Worm (Caenorhabditis elegans) whole organism, L4 larva: ENCODE measurements around the gene vdac-1.

Experiments
- D1046.2 ChIP-seq: fragments of 200-800 bp; sonication (Bioruptor generic); IDR thresholded peaks from 2 replicates; pipeline ENCODE4 v1.3.6; 2022; ENCODE audit warnings: missing genetic modification characterization, missing compliant biosample characterization
- F10B5.3 ChIP-seq: sonication (generic microtip); optimal IDR thresholded peaks from 2 replicates; lab custom pipeline; 2016; ENCODE audit warnings: mild to moderate bottlenecking, missing genetic modification characterization, missing compliant biosample characterization
- F49E8.2 ChIP-seq: sonication (generic microtip); optimal IDR thresholded peaks from 2 replicates; lab custom pipeline; 2016; ENCODE audit warnings: missing compliant biosample characterization, mild to moderate bottlenecking, missing genetic modification characterization, borderline replicate concordance
- R02D3.7 ChIP-seq: fragments of 150-350 bp; sonication (generic microtip); optimal IDR thresholded peaks from 3 replicates; lab custom pipeline; 2014; ENCODE audit warnings: missing biosample characterization, missing genetic modification characterization
- T26A8.4 ChIP-seq: fragments of 200-800 bp; sonication (Bioruptor generic); IDR thresholded peaks from 2 replicates; pipeline ENCODE4 v1.3.6; 2022; ENCODE audit warnings: missing genetic modification characterization, missing compliant biosample characterization
- Y48G9A.11 ChIP-seq: fragments of 200-800 bp; sonication (Bioruptor generic); IDR thresholded peaks from 2 replicates; pipeline ENCODE4 v1.3.6; 2022; ENCODE audit warnings: missing genetic modification reagents, missing genetic modification characterization, missing compliant biosample characterization
- Y75B8A.6 ChIP-seq: fragments of 200-800 bp; sonication (Bioruptor generic); IDR thresholded peaks from 2 replicates; pipeline ENCODE4 v1.3.6; 2022; ENCODE audit warnings: missing genetic modification reagents, missing genetic modification characterization, missing compliant biosample characterization
- ZK337.2 ChIP-seq: fragments of 200-800 bp; sonication (Bioruptor generic); IDR thresholded peaks from 2 replicates; pipeline ENCODE4 v1.3.6; 2022; ENCODE audit warnings: missing genetic modification reagents, missing genetic modification characterization, missing compliant biosample characterization
- ama-1 ChIP-seq: fragments of 150-350 bp; optimal IDR thresholded peaks from 2 replicates; lab custom pipeline; 2014; ENCODE audit warnings: inconsistent platforms, mixed read lengths
- arid-1 ChIP-seq: fragments of 200-800 bp; sonication (Bioruptor generic); conservative IDR thresholded peaks from 2 replicates; pipeline ENCODE4 v1.3.6; 2022; ENCODE audit warnings: missing genetic modification reagents, missing genetic modification characterization, missing compliant biosample characterization
- attf-4 ChIP-seq: sonication (generic microtip); optimal IDR thresholded peaks from 3 replicates; lab custom pipeline; 2017; ENCODE audit warnings: missing biosample characterization, missing genetic modification characterization
- ceh-44 ChIP-seq: fragments of 200-800 bp; sonication (Bioruptor generic); IDR thresholded peaks from 2 replicates; pipeline ENCODE4 v1.3.6; 2022; ENCODE audit warnings: missing genetic modification reagents, missing genetic modification characterization, missing compliant biosample characterization
- daf-19 ChIP-seq: fragments of 200-800 bp; sonication (Bioruptor generic); conservative IDR thresholded peaks from 2 replicates; pipeline ENCODE4 v1.3.6; 2022; ENCODE audit warnings: missing genetic modification characterization, missing compliant biosample characterization
- daf-8 ChIP-seq: fragments of 200-800 bp; sonication (Bioruptor generic); IDR thresholded peaks from 2 replicates; pipeline ENCODE4 v1.3.6; 2022; ENCODE audit warnings: missing genetic modification characterization, missing compliant biosample characterization
- dmd-9 ChIP-seq: fragments of 200-800 bp; sonication (Bioruptor generic); IDR thresholded peaks from 2 replicates; pipeline ENCODE4 v1.3.6; 2022; ENCODE audit warnings: missing genetic modification reagents, missing genetic modification characterization, missing compliant biosample characterization
- dpl-1 ChIP-seq: fragments of 150-350 bp; optimal IDR thresholded peaks from 2 replicates; lab custom pipeline; 2014; ENCODE audit warnings: missing biosample characterization, missing genetic modification reagents, missing genetic modification characterization
- dve-1 ChIP-seq: sonication (generic microtip); optimal IDR thresholded peaks from 2 replicates; lab custom pipeline; 2017; ENCODE audit warnings: antibody characterized with exemption, mild to moderate bottlenecking, missing genetic modification characterization, missing compliant biosample characterization; ENCODE audit not compliant: insufficient read depth
- egl-27 ChIP-seq: sonication (generic microtip); optimal IDR thresholded peaks from 3 replicates; lab custom pipeline; 2017; ENCODE audit warnings: missing biosample characterization, missing genetic modification reagents, missing genetic modification characterization
- egl-43 ChIP-seq: fragments of 200-800 bp; sonication (Bioruptor generic); IDR thresholded peaks from 2 replicates; pipeline ENCODE4 v1.3.6; 2022; ENCODE audit warnings: missing genetic modification reagents, missing genetic modification characterization, missing compliant biosample characterization
- gei-8 ChIP-seq: fragments of 200-800 bp; sonication (Bioruptor generic); optimal IDR thresholded peaks from 2 replicates; lab custom pipeline; 2018; ENCODE audit warnings: mild to moderate bottlenecking, missing genetic modification characterization, missing compliant biosample characterization
- hif-1 ChIP-seq, 2 experiments: sonication (generic microtip); optimal IDR thresholded peaks; 2 replicates each; lab custom pipeline; 2016 to 2017; ENCODE audit warnings: missing compliant biosample characterization in 2 of 2, missing genetic modification characterization in 2 of 2, missing genetic modification reagents in 2 of 2, missing genotype in 2 of 2, mild to moderate bottlenecking in 1 of 2
- hlh-30 ChIP-seq: sonication (generic microtip); optimal IDR thresholded peaks from 2 replicates; lab custom pipeline; 2017; ENCODE audit warnings: antibody characterized with exemption, mild to moderate bottlenecking, missing genetic modification characterization, missing compliant biosample characterization; ENCODE audit not compliant: insufficient read depth
- lin-13 ChIP-seq: fragments of 150-350 bp; optimal IDR thresholded peaks from 2 replicates; lab custom pipeline; 2014; ENCODE audit warnings: missing biosample characterization, missing genetic modification reagents, missing genetic modification characterization
- lin-15B ChIP-seq: fragments of 150-350 bp; sonication (generic microtip); optimal IDR thresholded peaks from 3 replicates; lab custom pipeline; 2014; ENCODE audit warnings: missing biosample characterization, missing genetic modification characterization
- lin-29 ChIP-seq: fragments of 200-800 bp; sonication (Bioruptor generic); IDR thresholded peaks from 2 replicates; pipeline ENCODE4 v1.3.6; 2022; ENCODE audit warnings: missing genetic modification reagents, missing genetic modification characterization, missing compliant biosample characterization
- lin-38 ChIP-seq: fragments of 200-800 bp; sonication (Bioruptor generic); IDR thresholded peaks from 2 replicates; pipeline ENCODE4 v1.3.6; 2022; ENCODE audit warnings: missing genetic modification reagents, missing genetic modification characterization, missing compliant biosample characterization
- lir-3 ChIP-seq: sonication (generic microtip); optimal IDR thresholded peaks from 2 replicates; lab custom pipeline; 2016; ENCODE audit warnings: mild to moderate bottlenecking, missing genetic modification characterization, missing compliant biosample characterization
- madf-9 ChIP-seq: fragments of 200-800 bp; sonication (Bioruptor generic); conservative IDR thresholded peaks from 2 replicates; pipeline ENCODE4 v1.3.6; 2022; ENCODE audit warnings: missing genetic modification reagents, missing genetic modification characterization, missing compliant biosample characterization
- mep-1 ChIP-seq: fragments of 150-350 bp; sonication (generic microtip); optimal IDR thresholded peaks from 3 replicates; lab custom pipeline; 2014; ENCODE audit warnings: missing biosample characterization, missing genetic modification characterization
- mes-2 ChIP-seq: sonication (generic microtip); optimal IDR thresholded peaks from 2 replicates; lab custom pipeline; 2016; ENCODE audit warnings: missing genotype, mild to moderate bottlenecking, missing genetic modification characterization, missing compliant biosample characterization; ENCODE audit not compliant: poor library complexity, severe bottlenecking
- nhr-10 ChIP-seq: fragments of 150-350 bp; optimal IDR thresholded peaks from 2 replicates; lab custom pipeline; 2014; ENCODE audit warnings: missing biosample characterization, missing genetic modification characterization
- nhr-102 ChIP-seq: sonication (generic microtip); optimal IDR thresholded peaks from 2 replicates; lab custom pipeline; 2016; ENCODE audit warnings: mild to moderate bottlenecking, missing genetic modification characterization, moderate library complexity, missing compliant biosample characterization
- nhr-41 ChIP-seq: fragments of 200-800 bp; sonication (Bioruptor generic); IDR thresholded peaks from 2 replicates; pipeline ENCODE4 v1.3.6; 2022; ENCODE audit warnings: missing genetic modification reagents, missing genetic modification characterization, missing compliant biosample characterization
- nhr-48 ChIP-seq: sonication (generic microtip); optimal IDR thresholded peaks from 2 replicates; lab custom pipeline; 2016; ENCODE audit warnings: mild to moderate bottlenecking, missing genetic modification characterization, missing compliant biosample characterization
- nhr-6 ChIP-seq: fragments of 150-350 bp; optimal IDR thresholded peaks from 2 replicates; lab custom pipeline; 2014; ENCODE audit warnings: missing biosample characterization, missing genetic modification characterization
- nhr-76 ChIP-seq: fragments of 150-350 bp; optimal IDR thresholded peaks from 2 replicates; lab custom pipeline; 2014; ENCODE audit warnings: missing biosample characterization, missing genetic modification characterization
- pha-4 ChIP-seq, 2 experiments: fragments of 150-350 bp in 1 of 2; fragments of 200-800 bp in 1 of 2; sonication (Bioruptor generic) in 1 of 2; IDR thresholded peaks in 1 of 2; optimal IDR thresholded peaks in 1 of 2; 2 replicates each; pipeline versions ENCODE4 v1.3.6 to Lab custom; 2014 to 2022; ENCODE audit warnings: missing genetic modification characterization in 2 of 2, missing genetic modification reagents in 2 of 2, missing biosample characterization in 1 of 2, missing compliant biosample characterization in 1 of 2
- set-16 ChIP-seq: fragments of 200-800 bp; sonication (Bioruptor generic); IDR thresholded peaks from 2 replicates; pipeline ENCODE4 v1.3.6; 2022; ENCODE audit warnings: missing genetic modification reagents, missing genetic modification characterization, missing compliant biosample characterization
- snpc-1.2 ChIP-seq: fragments of 200-800 bp; sonication (Bioruptor generic); IDR thresholded peaks from 2 replicates; pipeline ENCODE4 v1.3.6; 2022; ENCODE audit warnings: missing genetic modification reagents, missing genetic modification characterization, missing compliant biosample characterization
- snpc-4 ChIP-seq: fragments of 150-350 bp; optimal IDR thresholded peaks from 2 replicates; lab custom pipeline; 2014; ENCODE audit warnings: missing biosample characterization, missing genetic modification characterization
- tag-97 ChIP-seq: fragments of 200-800 bp; sonication (Bioruptor generic); IDR thresholded peaks from 2 replicates; pipeline ENCODE4 v1.3.6; 2022; ENCODE audit warnings: missing genetic modification characterization, missing compliant biosample characterization
- tra-1 ChIP-seq: fragments of 200-800 bp; sonication (Bioruptor generic); IDR thresholded peaks from 2 replicates; pipeline ENCODE4 v1.3.6; 2022; ENCODE audit warnings: missing genetic modification reagents, missing genetic modification characterization, missing compliant biosample characterization
- unc-39 ChIP-seq: sonication (generic microtip); optimal IDR thresholded peaks from 2 replicates; lab custom pipeline; 2017; ENCODE audit warnings: missing biosample characterization, missing genetic modification characterization
- vab-7 ChIP-seq: fragments of 200-800 bp; sonication (Bioruptor generic); IDR thresholded peaks from 2 replicates; pipeline ENCODE4 v1.3.6; 2022; ENCODE audit warnings: missing genetic modification reagents, missing genetic modification characterization, missing compliant biosample characterization
- zfp-3 ChIP-seq: fragments of 200-800 bp; sonication (Bioruptor generic); conservative IDR thresholded peaks from 2 replicates; pipeline ENCODE4 v1.3.6; 2022; ENCODE audit warnings: missing genetic modification reagents, missing genetic modification characterization, missing compliant biosample characterization

vdac-1 gene

ce11 chrIV:7507305-7507704, 386 bp downstream of the vdac-1 start (continued):
- TF ChIP-seq nhr-76 (tag; lab: Kevin White, UChicago) (no peak), lin-29 (GFP tag; lab: Robert Waterston, UW) (no peak), daf-8 (GFP tag; lab: Robert Waterston, UW) (no peak)

ce11 chrIV:7506711-7507110, 980 bp downstream of the vdac-1 start:
- no peak for TF ChIP-seq hlh-30 (tag; lab: Kevin White, UChicago)
- TF ChIP-seq dmd-9 (GFP tag; lab: Robert Waterston, UW), result 0 out of 2 replicates have a peak, but pooled peaks have one; percentile 36
- TF ChIP-seq lin-38 (GFP tag; lab: Robert Waterston, UW), result 0 out of 2 replicates have a peak, but pooled peaks have one; percentile 11
- peak; percentile 36; the same call in 1 of the 2 replicates for TF ChIP-seq set-16

- TF ChIP-seq ama-1 (peak; percentile 91), Y75B8A.6 (GFP tag; lab: Robert Waterston, UW) (no peak), lin-29 (GFP tag; lab: Robert Waterston, UW) (no peak), mes-2 (peak; percentile 27), tag-97 (GFP tag; lab: Robert Waterston, UW) (no peak), nhr-48 (tag; lab: Kevin White, UChicago) (peak; percentile 1), R02D3.7 (tag; lab: Kevin White, UChicago) (no peak), vab-7 (GFP tag; lab: Robert Waterston, UW) (no peak), ZK337.2 (GFP tag; lab: Robert Waterston, UW) (no peak; the same call in 1 of the 2 replicates), zfp-3 (GFP tag; lab: Robert Waterston, UW) (peak; percentile 73; the same call in 1 of the 2 replicates), egl-27 (no peak), nhr-6 (tag; lab: Kevin White, UChicago) (no peak), nhr-41 (no peak), Y48G9A.11 (peak; percentile 13; the same call in 1 of the 2 replicates), mep-1 (peak; percentile 61), lin-13 (GFP tag; lab: Kevin White, UChicago) (no peak), madf-9 (GFP tag; lab: Robert Waterston, UW) (no peak), nhr-102 (tag; lab: Kevin White, UChicago) (no peak), tra-1 (GFP tag; lab: Robert Waterston, UW) (no peak), hif-1 (tag; optimal IDR thresholded peaks at IDR 0.05; lab: Kevin White, UChicago) (no peak), dve-1 (tag; lab: Kevin White, UChicago) (peak; percentile 46), dmd-9 (GFP tag; lab: Robert Waterston, UW) (no peak), D1046.2 (no peak), attf-4 (tag; lab: Kevin White, UChicago) (no peak), dpl-1 (no peak), gei-8 (GFP tag; lab: Kevin White, UChicago) (no peak), pha-4 (GFP tag; IDR thresholded peaks at IDR 0.05; lab: Robert Waterston, UW) (peak; percentile 55), pha-4 (tag; optimal IDR thresholded peaks at IDR 0.05; lab: Kevin White, UChicago) (no peak), T26A8.4 (no peak; the same call in 1 of the 2 replicates), hlh-30 (tag; lab: Kevin White, UChicago) (no peak), snpc-1.2 (GFP tag; lab: Robert Waterston, UW) (peak; percentile 71), snpc-4 (no peak), unc-39 (tag; lab: Kevin White, UChicago) (no peak), arid-1 (GFP tag; lab: Robert Waterston, UW) (peak; percentile 50; the same call in 1 of the 2 replicates), lir-3 (tag; lab: Kevin White, UChicago) (no peak), lin-15B (tag; lab: Kevin White, UChicago) (no peak), ceh-44 (GFP tag; lab: Robert Waterston, UW) (no peak), egl-43 (GFP tag; lab: Robert Waterston, UW) (no peak; the same call in 1 of the 2 replicates), F49E8.2 (tag; lab: Kevin White, UChicago) (peak; percentile 45), nhr-10 (tag; lab: Kevin White, UChicago) (peak; percentile 32), F10B5.3 (tag; lab: Kevin White, UChicago) (no peak), daf-19 (GFP tag; lab: Robert Waterston, UW) (no peak)
Observed at ce11 chrIV:7505866-7506488, 1.7 kb downstream of the vdac-1 start.
